Worm (Caenorhabditis elegans): Measurements from ENCODE around the gene osta-3.

Gene osta-3

ce11 chrII:14825413-14825812 is 13.1 kb downstream of the osta-3 start:
- no peak for TF ChIP-seq ceh-6 (GFP tag; optimal IDR thresholded peaks at IDR 0.05)
- peak; percentile 22 for TF ChIP-seq unc-55 (GFP tag; optimal IDR thresholded peaks at IDR 0.05)

DNA sequence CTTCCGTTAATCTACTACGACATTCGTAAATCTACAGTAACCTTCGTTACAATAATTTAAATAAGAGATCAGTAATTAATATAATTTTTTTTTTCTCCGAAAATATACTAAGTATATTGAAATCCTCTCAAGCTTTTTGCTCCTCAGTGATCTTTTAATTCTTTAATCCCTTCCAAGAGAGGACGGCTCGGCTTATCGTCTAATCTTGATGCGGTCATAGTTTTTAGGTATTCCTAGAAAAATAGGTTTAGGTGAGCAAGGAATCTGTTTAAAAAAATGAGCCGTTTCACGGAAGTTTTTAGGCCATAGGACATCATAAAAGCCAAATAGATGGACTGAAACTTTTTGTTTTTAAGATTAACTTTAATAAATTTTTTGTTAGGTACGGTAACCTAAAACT is 19.7 kb downstream of the osta-3 start:
- no peak for TF ChIP-seq K02D7.2 (tag; optimal IDR thresholded peaks at IDR 0.05)
- TF ChIP-seq ref-2 (tag; optimal IDR thresholded peaks at IDR 0.05) = no peak
- no peak for TF ChIP-seq mec-3 (tag; optimal IDR thresholded peaks at IDR 0.05; ENCODE audit: borderline replicate concordance)
- TF ChIP-seq fkh-6 (tag; optimal IDR thresholded peaks at IDR 0.05) = no peak
- TF ChIP-seq hlh-13 (GFP tag; optimal IDR thresholded peaks at IDR 0.05) = no peak
- no peak for TF ChIP-seq ceh-30 (tag; optimal IDR thresholded peaks at IDR 0.05)
- no peak for TF ChIP-seq unc-55 (GFP tag; optimal IDR thresholded peaks at IDR 0.05)
- no peak for TF ChIP-seq unc-3 (GFP tag; conservative IDR thresholded peaks at IDR 0.05)
- TF ChIP-seq unc-3 (tag; optimal IDR thresholded peaks at IDR 0.05) = no peak
- no peak for TF ChIP-seq pat-9 (tag; optimal IDR thresholded peaks at IDR 0.05)
- no peak for TF ChIP-seq ceh-31 (tag; optimal IDR thresholded peaks at IDR 0.05)
- no peak for TF ChIP-seq fax-1 (tag; optimal IDR thresholded peaks at IDR 0.05)
- TF ChIP-seq C38D4.7 (GFP tag; optimal IDR thresholded peaks at IDR 0.05) = no peak
- no peak for TF ChIP-seq syd-9 (tag; optimal IDR thresholded peaks at IDR 0.05)
- no peak for TF ChIP-seq eyg-1 (tag; optimal IDR thresholded peaks at IDR 0.05)
- TF ChIP-seq C08G9.2 (tag; optimal IDR thresholded peaks at IDR 0.05) = no peak
- TF ChIP-seq hlh-6 (tag; optimal IDR thresholded peaks at IDR 0.05) = no peak
- no peak for TF ChIP-seq tbx-7 (tag; optimal IDR thresholded peaks at IDR 0.05)
- no peak for TF ChIP-seq ceh-34 (tag; optimal IDR thresholded peaks at IDR 0.05)

- TF ChIP-seq elt-4 (tag; optimal IDR thresholded peaks at IDR 0.05) (no peak), eyg-1 (tag; optimal IDR thresholded peaks at IDR 0.05) (no peak), rnt-1 (tag; optimal IDR thresholded peaks at IDR 0.05) (no peak), hlh-30 (tag; optimal IDR thresholded peaks at IDR 0.05; ENCODE audit: insufficient read depth) (no peak), fkh-6 (tag; optimal IDR thresholded peaks at IDR 0.05) (no peak)
Measured at ce11 chrII:14838596-14839215, 26.4 kb downstream of the osta-3 start.

ce11 chrII:14841253-14841652 is 28.9 kb downstream of the osta-3 start:
- no peak for TF ChIP-seq zip-5 (tag; optimal IDR thresholded peaks at IDR 0.05)
- no peak for TF ChIP-seq ceh-24 (tag; optimal IDR thresholded peaks at IDR 0.05)
- TF ChIP-seq K09A11.1 (tag; optimal IDR thresholded peaks at IDR 0.05; ENCODE audit: insufficient read depth) = no peak
- TF ChIP-seq ceh-18 (tag; optimal IDR thresholded peaks at IDR 0.05) = no peak
- no peak for TF ChIP-seq F13H6.1 (tag; optimal IDR thresholded peaks at IDR 0.05)
- no peak for TF ChIP-seq eyg-1 (tag; optimal IDR thresholded peaks at IDR 0.05)
- TF ChIP-seq pqm-1 (tag; optimal IDR thresholded peaks at IDR 0.05) = no peak
- TF ChIP-seq T23F11.4 (GFP tag; optimal IDR thresholded peaks at IDR 0.05) = no peak
- no peak for TF ChIP-seq ceh-45 (GFP tag; IDR thresholded peaks at IDR 0.05)

ce11 chrII:14843016-14843415 is 30.7 kb downstream of the osta-3 start, which contains the start of gene cdh-7:
cdh-7 (plus strand) TSS chrII:14843229.
- TF ChIP-seq sdc-2 (tag; optimal IDR thresholded peaks at IDR 0.05) = no peak
- TF ChIP-seq C38D4.7 (GFP tag; optimal IDR thresholded peaks at IDR 0.05) = no peak
- TF ChIP-seq hlh-8 (tag; optimal IDR thresholded peaks at IDR 0.05) = no peak
- no peak for TF ChIP-seq ttx-3 (tag; optimal IDR thresholded peaks at IDR 0.05)
- no peak for TF ChIP-seq ceh-18 (tag; optimal IDR thresholded peaks at IDR 0.05)
- no peak for TF ChIP-seq T23F11.4 (GFP tag; optimal IDR thresholded peaks at IDR 0.05)
- no peak for TF ChIP-seq ceh-14 (tag; optimal IDR thresholded peaks at IDR 0.05)
- TF ChIP-seq hlh-6 (tag; optimal IDR thresholded peaks at IDR 0.05) = no peak
- TF ChIP-seq C08G9.2 (tag; optimal IDR thresholded peaks at IDR 0.05) = no peak
- TF ChIP-seq elt-4 (tag; optimal IDR thresholded peaks at IDR 0.05) = no peak
- TF ChIP-seq unc-42 (tag; optimal IDR thresholded peaks at IDR 0.05) = no peak
- TF ChIP-seq nhr-232 (tag; optimal IDR thresholded peaks at IDR 0.05) = no peak
- TF ChIP-seq ceh-31 (tag; optimal IDR thresholded peaks at IDR 0.05) = no peak
- no peak for TF ChIP-seq K09A11.1 (tag; optimal IDR thresholded peaks at IDR 0.05; ENCODE audit: insufficient read depth)
- TF ChIP-seq sox-2 (GFP tag; IDR thresholded peaks at IDR 0.05) = no peak
- no peak for TF ChIP-seq rnt-1 (tag; optimal IDR thresholded peaks at IDR 0.05)
- no peak for TF ChIP-seq fkh-6 (tag; optimal IDR thresholded peaks at IDR 0.05)

All from whole organism, late embryonic.